Fruit fly (Drosophila melanogaster) whole organism, embryonic: ENCODE data around the gene CG6431.
A peak's percentile ranks its signal among the peaks of the same experiment; 100 is the strongest.

Experiments
- Antp ChIP-seq: fragments of 200-800 bp; sonication (Bioruptor generic); optimal IDR thresholded peaks from 3 replicates; lab custom pipeline; 2016; ENCODE audit warnings: missing biosample characterization, missing genetic modification characterization
- Atf6 ChIP-seq: fragments of 200-800 bp; sonication (Bioruptor generic); IDR thresholded peaks from 2 replicates; pipeline ENCODE4 v1.3.6; 2022; ENCODE audit warnings: missing biosample characterization, missing genetic modification characterization
- CG11695 ChIP-seq: fragments of 200-800 bp; sonication (Bioruptor generic); IDR thresholded peaks from 3 replicates; pipeline ENCODE4 v1.3.6; 2022; ENCODE audit warnings: missing biosample characterization, missing genetic modification characterization
- CG1233 ChIP-seq: fragments of 200-800 bp; sonication (Bioruptor generic); optimal IDR thresholded peaks from 4 replicates; lab custom pipeline; 2018; ENCODE audit warnings: missing biosample characterization, mild to moderate bottlenecking, missing genetic modification characterization
- CG12391 ChIP-seq: fragments of 200-800 bp; sonication (Bioruptor generic); optimal IDR thresholded peaks from 3 replicates; lab custom pipeline; 2018; ENCODE audit warnings: missing biosample characterization, mild to moderate bottlenecking, missing genetic modification characterization, moderate library complexity
- CG12659 ChIP-seq: fragments of 200-800 bp; sonication (Bioruptor generic); optimal IDR thresholded peaks from 3 replicates; lab custom pipeline; 2017; ENCODE audit warnings: mild to moderate bottlenecking, missing biosample characterization, missing genetic modification reagents, missing genetic modification characterization
- CG12942 ChIP-seq: fragments of 200-800 bp; sonication (Bioruptor generic); optimal IDR thresholded peaks from 3 replicates; lab custom pipeline; 2016; ENCODE audit warnings: missing biosample characterization, missing genetic modification characterization
- CG13296 ChIP-seq: fragments of 200-800 bp; sonication (Bioruptor generic); optimal IDR thresholded peaks from 3 replicates; lab custom pipeline; 2018; ENCODE audit warnings: missing biosample characterization, mild to moderate bottlenecking, missing genetic modification characterization
- CG13624 ChIP-seq: fragments of 200-800 bp; sonication (Bioruptor generic); optimal IDR thresholded peaks from 2 replicates; lab custom pipeline; 2016; ENCODE audit warnings: missing biosample characterization, missing genetic modification characterization
- CG1602 ChIP-seq: fragments of 200-800 bp; sonication (Bioruptor generic); optimal IDR thresholded peaks from 3 replicates; lab custom pipeline; 2016; ENCODE audit warnings: missing biosample characterization, missing genetic modification characterization
- CG16815 ChIP-seq: fragments of 200-800 bp; sonication (Bioruptor generic); optimal IDR thresholded peaks from 3 replicates; lab custom pipeline; 2017; ENCODE audit warnings: missing biosample characterization, mild to moderate bottlenecking, missing genetic modification characterization
- CG17186 ChIP-seq: fragments of 200-800 bp; sonication (Bioruptor generic); optimal IDR thresholded peaks from 3 replicates; lab custom pipeline; 2017; ENCODE audit warnings: missing biosample characterization, missing genetic modification reagents, missing genetic modification characterization
- CG18599 ChIP-seq: fragments of 200-800 bp; sonication (Bioruptor generic); optimal IDR thresholded peaks from 3 replicates; lab custom pipeline; 2017; ENCODE audit warnings: missing biosample characterization, missing genetic modification characterization, mild to moderate bottlenecking, moderate library complexity, missing genetic modification reagents
- CG31224 ChIP-seq: fragments of 200-800 bp; sonication (Bioruptor generic); IDR thresholded peaks from 2 replicates; pipeline ENCODE4 v1.3.6; 2022; ENCODE audit warnings: missing biosample characterization, missing genetic modification characterization
- CG3281 ChIP-seq: fragments of 200-800 bp; sonication (Bioruptor generic); optimal IDR thresholded peaks from 3 replicates; lab custom pipeline; 2017; ENCODE audit warnings: missing biosample characterization, mild to moderate bottlenecking, missing genetic modification characterization
- CG34422 ChIP-seq: fragments of 200-800 bp; sonication (Bioruptor generic); IDR thresholded peaks from 3 replicates; pipeline ENCODE4 v1.3.6; 2022; ENCODE audit warnings: missing biosample characterization, missing genetic modification characterization
- CG6791 ChIP-seq: fragments of 200-800 bp; sonication (Bioruptor generic); IDR thresholded peaks from 3 replicates; pipeline ENCODE4 v1.3.6; 2022; ENCODE audit warnings: missing biosample characterization, missing genetic modification characterization; ENCODE audit not compliant: partially characterized antibody
- CG7372 ChIP-seq: fragments of 200-800 bp; sonication (Bioruptor generic); IDR thresholded peaks from 2 replicates; pipeline ENCODE4 v1.3.6; 2022; ENCODE audit warnings: missing biosample characterization, missing genetic modification characterization
- CG7928 ChIP-seq: fragments of 200-800 bp; sonication (Bioruptor generic); optimal IDR thresholded peaks from 2 replicates; lab custom pipeline; 2017; ENCODE audit warnings: missing biosample characterization, mild to moderate bottlenecking, missing genetic modification characterization
- CG8290 ChIP-seq, 3 experiments: fragments of 200-800 bp; sonication (Bioruptor generic); optimal IDR thresholded peaks; 2 replicates each; lab custom pipeline; 2016 to 2019; ENCODE audit warnings: missing biosample characterization in 3 of 3, missing genetic modification characterization in 3 of 3, mild to moderate bottlenecking in 2 of 3, moderate library complexity in 1 of 3
- Dref ChIP-seq: fragments of 200-800 bp; sonication (Bioruptor generic); IDR thresholded peaks from 2 replicates; pipeline ENCODE4 v1.3.6; 2022; ENCODE audit warnings: missing biosample characterization, missing genetic modification characterization
- Hr39 ChIP-seq: fragments of >200 bp; optimal IDR thresholded peaks from 2 replicates; lab custom pipeline; 2017
- Jarid2 ChIP-seq: fragments of 200-800 bp; sonication (Bioruptor generic); optimal IDR thresholded peaks from 3 replicates; lab custom pipeline; 2017; ENCODE audit warnings: mild to moderate bottlenecking, missing biosample characterization, missing genetic modification reagents, missing genetic modification characterization
- Lhr ChIP-seq: fragments of 200-800 bp; sonication (Bioruptor generic); optimal IDR thresholded peaks from 3 replicates; lab custom pipeline; 2017; ENCODE audit warnings: mild to moderate bottlenecking, missing biosample characterization, missing genetic modification reagents, missing genetic modification characterization
- Lpt ChIP-seq: fragments of >200 bp; optimal IDR thresholded peaks from 2 replicates; lab custom pipeline; 2018; ENCODE audit warnings: missing biosample characterization, missing genetic modification characterization
- Opbp ChIP-seq: fragments of 200-800 bp; sonication (Bioruptor generic); IDR thresholded peaks from 3 replicates; pipeline ENCODE4 v1.3.6; 2022; ENCODE audit warnings: missing biosample characterization, missing genetic modification characterization; ENCODE audit not compliant: partially characterized antibody
- TFAM ChIP-seq: fragments of 200-800 bp; sonication (Bioruptor generic); optimal IDR thresholded peaks from 2 replicates; lab custom pipeline; 2017; ENCODE audit warnings: missing biosample characterization, missing genetic modification characterization, inconsistent platforms
- Trl ChIP-seq, 3 experiments: fragments of >200 bp in 2 of 3; fragments of 200-800 bp in 1 of 3; sonication (Bioruptor generic) in 1 of 3; optimal IDR thresholded peaks; 2 replicates in 1 of 3; 3 replicates in 2 of 3; lab custom pipeline; 2016 to 2017; ENCODE audit warnings: missing biosample characterization in 1 of 3, missing genetic modification characterization in 1 of 3
- Vsx1 ChIP-seq: fragments of 200-800 bp; sonication (Bioruptor generic); optimal IDR thresholded peaks from 2 replicates; lab custom pipeline; 2017; ENCODE audit warnings: missing biosample characterization, mild to moderate bottlenecking, missing genetic modification characterization, missing genetic modification reagents
- Xrp1 ChIP-seq: fragments of 200-800 bp; sonication (Bioruptor generic); IDR thresholded peaks from 2 replicates; pipeline ENCODE4 v1.3.6; 2022; ENCODE audit warnings: missing biosample characterization, missing genetic modification characterization
- ap ChIP-seq: fragments of 200-800 bp; sonication (Bioruptor generic); IDR thresholded peaks from 2 replicates; pipeline ENCODE4 v1.3.6; 2022; ENCODE audit warnings: missing biosample characterization, missing genetic modification characterization
- bab2 ChIP-seq: fragments of 200-800 bp; sonication (Bioruptor generic); optimal IDR thresholded peaks from 2 replicates; lab custom pipeline; 2016; ENCODE audit warnings: missing biosample characterization, missing genetic modification characterization
- bowl ChIP-seq: fragments of 200-800 bp; sonication (Bioruptor generic); IDR thresholded peaks from 2 replicates; pipeline ENCODE4 v1.3.6; 2022; ENCODE audit warnings: missing biosample characterization, missing genetic modification characterization
- cato ChIP-seq: fragments of 200-800 bp; sonication (Bioruptor generic); optimal IDR thresholded peaks from 2 replicates; lab custom pipeline; 2016; ENCODE audit warnings: missing biosample characterization, missing genetic modification characterization, borderline replicate concordance
- fu2 ChIP-seq: fragments of 200-800 bp; sonication (Bioruptor generic); optimal IDR thresholded peaks from 2 replicates; lab custom pipeline; 2016; ENCODE audit warnings: missing biosample characterization, missing genetic modification characterization
- gce ChIP-seq: fragments of 200-800 bp; sonication (Bioruptor generic); IDR thresholded peaks from 3 replicates; pipeline ENCODE4 v1.3.6; 2022; ENCODE audit warnings: missing biosample characterization, missing genetic modification characterization
- gro ChIP-seq: fragments of 200-800 bp; sonication (Bioruptor generic); optimal IDR thresholded peaks from 2 replicates; lab custom pipeline; 2016; ENCODE audit warnings: missing biosample characterization, missing genetic modification characterization
- hbn ChIP-seq: fragments of 200-800 bp; sonication (Bioruptor generic); IDR thresholded peaks from 2 replicates; pipeline ENCODE4 v1.3.6; 2022; ENCODE audit warnings: missing biosample characterization, missing genetic modification characterization; ENCODE audit not compliant: partially characterized antibody
- insv ChIP-seq, 2 experiments: fragments of 200-800 bp; sonication (Bioruptor generic); optimal IDR thresholded peaks; 3 replicates each; lab custom pipeline; 2016 to 2018; ENCODE audit warnings: missing biosample characterization in 2 of 2, missing genetic modification characterization in 2 of 2
- maf-S ChIP-seq: fragments of 200-800 bp; sonication (Bioruptor generic); optimal IDR thresholded peaks from 2 replicates; lab custom pipeline; 2016; ENCODE audit warnings: missing biosample characterization, missing genetic modification characterization
- nau ChIP-seq: fragments of 200-800 bp; sonication (Bioruptor generic); optimal IDR thresholded peaks from 3 replicates; lab custom pipeline; 2017; ENCODE audit warnings: missing biosample characterization, mild to moderate bottlenecking, missing genetic modification characterization, missing genetic modification reagents
- otp ChIP-seq: fragments of 200-800 bp; sonication (Bioruptor generic); IDR thresholded peaks from 3 replicates; pipeline ENCODE4, ENCODE4 v1.3.6; 2022; ENCODE audit warnings: missing biosample characterization, missing genetic modification characterization
- rib ChIP-seq: fragments of 200-800 bp; sonication (Bioruptor generic); IDR thresholded peaks from 2 replicates; pipeline ENCODE4 v1.3.6; 2022; ENCODE audit warnings: missing biosample characterization, missing genetic modification characterization
- sc ChIP-seq, 3 experiments: fragments of >200 bp in 2 of 3; fragments of 200-800 bp in 1 of 3; sonication (Bioruptor generic) in 1 of 3; optimal IDR thresholded peaks; 2 replicates in 2 of 3; 3 replicates in 1 of 3; lab custom pipeline; 2017; ENCODE audit warnings: mild to moderate bottlenecking in 1 of 3, missing biosample characterization in 1 of 3, missing genetic modification characterization in 1 of 3, missing genetic modification reagents in 1 of 3
- scrt ChIP-seq: fragments of 200-800 bp; sonication (Bioruptor generic); optimal IDR thresholded peaks from 2 replicates; lab custom pipeline; 2018; ENCODE audit warnings: missing biosample characterization, mild to moderate bottlenecking, missing genetic modification characterization, moderate library complexity
- seq ChIP-seq: fragments of 200-800 bp; sonication (Bioruptor generic); IDR thresholded peaks from 2 replicates; pipeline ENCODE4 v1.3.6; 2022; ENCODE audit warnings: missing biosample characterization, missing genetic modification characterization
- sug ChIP-seq: fragments of 200-800 bp; optimal IDR thresholded peaks from 2 replicates; lab custom pipeline; 2019; ENCODE audit warnings: missing biosample characterization, mild to moderate bottlenecking, missing genetic modification characterization, moderate library complexity
- usp ChIP-seq: fragments of >200 bp; optimal IDR thresholded peaks from 2 replicates; lab custom pipeline; 2017; ENCODE audit warnings: missing biosample characterization, missing genetic modification characterization

CG6431 gene

DNA sequence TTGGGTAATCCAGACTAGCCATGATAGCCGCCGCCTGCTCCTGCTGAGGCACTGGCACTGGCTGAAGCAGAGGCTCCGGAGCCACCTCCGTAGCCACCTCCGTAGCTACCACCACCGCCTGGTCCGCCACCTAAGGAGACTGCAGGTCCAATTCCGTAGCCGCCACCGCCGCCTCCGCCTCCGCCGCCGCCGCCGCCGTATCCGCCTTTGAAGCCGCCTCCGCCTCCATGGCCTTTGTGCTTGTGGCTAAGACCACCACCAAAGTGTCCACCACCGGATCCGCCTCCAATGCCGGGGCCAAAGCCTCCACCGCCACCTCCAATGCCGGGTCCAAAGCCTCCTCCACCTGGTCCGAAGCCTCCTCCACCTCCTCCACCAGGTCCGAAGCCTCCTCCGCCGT lies 31.0 kb upstream of the CG6431 start:
- TF ChIP-seq CG13296 (GFP tag; lab: Kevin White, UChicago) (no peak), CG7928 (no peak), Lhr (GFP tag; lab: Kevin White, UChicago) (no peak), Hr39 (lab: Kevin White, UChicago) (peak; percentile 74), bowl (no peak), CG12391 (no peak)
- TF ChIP-seq, all 482 proteins: peak for 1

DNA sequence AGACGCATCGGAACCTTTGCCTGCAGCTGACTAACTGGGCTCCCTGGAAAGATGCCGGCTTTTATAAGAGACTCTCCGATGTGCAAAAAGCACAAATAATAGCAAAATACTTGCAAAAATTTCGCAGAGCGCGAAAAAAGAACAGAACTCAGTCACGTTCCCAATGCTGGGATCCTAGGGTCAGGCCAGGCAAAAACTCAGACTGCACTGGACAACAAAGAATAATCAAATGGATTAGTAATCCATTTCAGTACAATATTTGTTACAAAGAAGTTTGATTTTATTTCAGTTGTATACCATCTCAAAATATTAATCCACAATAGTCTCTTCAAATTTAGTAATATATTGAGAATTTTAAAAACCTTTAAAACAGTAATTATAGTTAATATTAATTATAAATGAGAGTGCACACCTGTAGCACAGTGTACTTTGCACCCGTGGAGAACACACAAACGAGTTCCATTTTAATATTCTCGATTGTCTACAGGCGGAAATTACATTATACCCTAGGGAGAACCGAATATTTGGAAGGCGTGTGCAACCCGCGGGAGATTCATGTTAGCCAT lies 29.9 kb upstream of the CG6431 start, which contains the start of gene CG17108:
CG17108 (minus strand) TSS at position 51 of the 566 bp plus-strand sequence.
- TF ChIP-seq rib (GFP tag; lab: Robert Waterston, UW) (no peak), sc (optimal IDR thresholded peaks at IDR 0.05; lab: Kevin White, UChicago) (no peak), sc (GFP tag; optimal IDR thresholded peaks at IDR 0.05; lab: Kevin White, UChicago) (no peak), Vsx1 (no peak), gro (GFP tag; lab: Kevin White, UChicago) (no peak), CG16815 (GFP tag; lab: Kevin White, UChicago) (no peak), fu2 (GFP tag; lab: Kevin White, UChicago) (no peak), CG1602 (GFP tag; lab: Kevin White, UChicago) (no peak), CG12942 (no peak), CG17186 (GFP tag; lab: Kevin White, UChicago) (no peak), bab2 (GFP tag; lab: Kevin White, UChicago) (no peak), maf-S (GFP tag; lab: Kevin White, UChicago) (no peak), Jarid2 (GFP tag; lab: Kevin White, UChicago) (no peak), Trl (optimal IDR thresholded peaks at IDR 0.05; lab: Kevin White, UChicago) (no peak), Trl (GFP tag; optimal IDR thresholded peaks at IDR 0.05; lab: Kevin White, UChicago) (no peak), CG8290 (GFP tag; optimal IDR thresholded peaks at IDR 0.05; lab: Kevin White, UChicago) (no peak), CG8290 (tag; optimal IDR thresholded peaks at IDR 0.05; lab: Kevin White, UChicago) (no peak), Atf6 (GFP tag; lab: Robert Waterston, UW) (no peak), Hr39 (lab: Kevin White, UChicago) (no peak), Opbp (no peak), otp (no peak), Dref (GFP tag; lab: Robert Waterston, UW) (no peak), Antp (no peak)

DNA sequence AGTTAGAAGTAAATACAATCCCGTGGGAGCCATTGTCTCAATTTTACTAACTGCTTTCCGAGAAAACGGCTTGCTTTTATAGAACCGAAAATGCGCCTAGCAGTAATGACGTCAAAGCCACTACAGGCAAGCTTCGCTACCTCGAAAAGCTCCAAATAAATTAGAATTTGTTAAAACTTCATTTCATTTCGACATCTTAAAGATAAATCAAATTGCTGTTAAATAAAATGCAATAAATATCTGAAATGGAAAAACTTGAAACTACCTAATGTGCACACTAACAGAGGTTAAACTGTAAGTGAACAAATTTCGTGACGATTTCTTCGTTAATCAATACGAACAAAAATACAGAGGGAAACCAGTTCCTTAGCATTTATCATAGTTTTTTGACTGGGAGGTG lies 26.0 kb upstream of the CG6431 start, which contains the start of gene CG7300:
CG7300 (minus strand) TSS at position 52 of the 400 bp plus-strand sequence.
- TF ChIP-seq nau (GFP tag; lab: Kevin White, UChicago) = no peak
- TF ChIP-seq hbn = no peak
- no peak for TF ChIP-seq insv (GFP tag; optimal IDR thresholded peaks at IDR 0.05; lab: Kevin White, UChicago)
- TF ChIP-seq seq (GFP tag; lab: Robert Waterston, UW) = no peak
- TF ChIP-seq Vsx1 = no peak
- peak; percentile 49 for TF ChIP-seq CG12659 (GFP tag; lab: Kevin White, UChicago)
- TF ChIP-seq scrt (GFP tag; lab: Kevin White, UChicago) = peak; percentile 26
- TF ChIP-seq Lpt (GFP tag; lab: Kevin White, UChicago) = no peak
- TF ChIP-seq CG13624 (GFP tag; lab: Kevin White, UChicago) = peak; percentile 68
- TF ChIP-seq CG1233 (GFP tag; lab: Kevin White, UChicago) = peak; percentile 52
- peak; percentile 5 for TF ChIP-seq cato (GFP tag; lab: Kevin White, UChicago)
- no peak for TF ChIP-seq sug (tag; lab: Kevin White, UChicago)
- no peak for TF ChIP-seq ap
- TF ChIP-seq Xrp1 = peak; percentile 68
- peak; percentile 64 for TF ChIP-seq CG3281 (GFP tag; lab: Kevin White, UChicago)
- peak; percentile 69; the same call in 2 of the 3 replicates for TF ChIP-seq CG11695
- no peak for TF ChIP-seq CG34422 (GFP tag; lab: Robert Waterston, UW)
- peak; percentile 58; the same call in 1 of the 2 replicates for TF ChIP-seq CG7372 (GFP tag; lab: Robert Waterston, UW)
- peak; percentile 58 for TF ChIP-seq CG18599 (GFP tag; lab: Kevin White, UChicago)
- TF ChIP-seq TFAM (GFP tag; lab: Kevin White, UChicago) = no peak
- 0 out of 2 replicates have a peak, but pooled peaks have one; percentile 18 for TF ChIP-seq CG31224
- no peak for TF ChIP-seq usp (GFP tag; lab: Kevin White, UChicago)
- no peak for TF ChIP-seq gce (GFP tag; lab: Robert Waterston, UW)
- no peak for TF ChIP-seq CG6791 (GFP tag; lab: Robert Waterston, UW)
